Fruit fly (Drosophila melanogaster): ENCODE results near the gene primo-2.
A peak's percentile ranks its signal among the peaks of the same experiment; 100 is the strongest.

Gene primo-2

DNA sequence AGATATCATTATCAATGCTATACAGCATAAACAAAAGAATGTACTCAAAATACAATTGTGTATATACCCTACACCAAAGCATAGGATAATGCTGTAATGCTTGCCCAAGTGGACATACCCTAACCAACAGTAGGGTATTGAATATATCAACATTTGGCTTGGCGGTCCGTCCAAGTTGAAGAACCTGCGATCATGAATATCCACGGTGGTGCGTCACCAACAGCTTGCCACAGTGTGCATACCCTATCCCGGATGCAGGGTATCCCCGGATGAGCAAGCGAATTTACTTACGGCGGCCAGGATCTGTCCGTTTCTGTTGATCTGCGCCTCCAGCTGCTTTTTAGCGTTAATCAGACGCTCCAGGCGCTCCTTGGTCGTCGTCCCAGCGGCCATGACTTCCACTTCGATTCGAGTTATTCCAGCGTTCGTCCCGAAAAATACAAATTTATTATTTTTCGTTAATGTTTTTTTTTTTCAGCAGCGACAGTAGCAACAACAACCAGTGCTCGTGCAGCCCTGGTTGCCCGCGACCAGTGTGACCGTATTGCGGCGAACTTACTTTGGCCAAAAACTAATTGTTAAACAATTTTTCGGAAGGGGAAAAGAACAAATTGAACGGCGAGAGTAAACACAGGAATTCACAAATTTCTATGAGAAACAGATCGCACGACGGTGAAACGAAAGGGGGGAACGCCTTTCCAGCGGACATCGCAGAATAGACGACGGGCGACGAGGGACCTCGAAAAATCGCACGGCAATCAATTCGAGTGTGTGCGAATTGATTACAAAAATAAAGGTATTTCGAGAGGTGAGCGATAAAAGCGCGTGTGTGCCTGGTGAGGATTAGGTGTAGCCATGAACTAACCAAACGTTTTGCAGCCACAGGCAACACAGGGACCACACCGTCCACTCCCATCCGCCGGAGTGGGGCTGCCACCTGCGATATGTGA lies 35.2 kb downstream of the primo-2 start, which contains the start of the genes Lkb1 and CG9588 (continued):
- TF ChIP-seq usp (GFP tag; optimal IDR thresholded peaks at IDR 0.05) (no peak), dysf (GFP tag; IDR thresholded peaks at IDR 0.05) (peak; percentile 79), dati (GFP tag; IDR thresholded peaks at IDR 0.05) (peak; percentile 20; the same call in 1 of the 2 replicates), CG17361 (GFP tag; IDR thresholded peaks at IDR 0.05) (peak; percentile 33; the same call in 1 of the 3 replicates), H2.0 (GFP tag; IDR thresholded peaks at IDR 0.05) (peak; percentile 80), slp2 (GFP tag; optimal IDR thresholded peaks at IDR 0.05) (peak; percentile 35), Atf6 (GFP tag; IDR thresholded peaks at IDR 0.05) (peak; percentile 71), CG11504 (tag; optimal IDR thresholded peaks at IDR 0.05) (peak; percentile 17), CG14050 (GFP tag; IDR thresholded peaks at IDR 0.05) (peak; percentile 57; the same call in 2 of the 3 replicates), Ssrp (tag; optimal IDR thresholded peaks at IDR 0.05) (no peak), nmo (GFP tag; optimal IDR thresholded peaks at IDR 0.05) (peak; percentile 43), CG7357 (GFP tag; IDR thresholded peaks at IDR 0.05) (peak; percentile 72; the same call in 1 of the 3 replicates), CG13296 (GFP tag; optimal IDR thresholded peaks at IDR 0.05) (no peak), MESR4 (GFP tag; optimal IDR thresholded peaks at IDR 0.05) (peak; percentile 85), CG12769 (tag; optimal IDR thresholded peaks at IDR 0.05) (no peak), Lhr (GFP tag; optimal IDR thresholded peaks at IDR 0.05) (peak; percentile 11), Kr (GFP tag; optimal IDR thresholded peaks at IDR 0.05) (no peak), CG3163 (GFP tag; optimal IDR thresholded peaks at IDR 0.05) (no peak), ATbp (GFP tag; optimal IDR thresholded peaks at IDR 0.05) (no peak), Med (GFP tag) (peak; percentile 93), Dek (tag; optimal IDR thresholded peaks at IDR 0.05) (no peak), wek (GFP tag; optimal IDR thresholded peaks at IDR 0.05) (no peak), jigr1 (GFP tag; IDR thresholded peaks at IDR 0.05) (peak; percentile 79), Dip2 (GFP tag; IDR thresholded peaks at IDR 0.05) (no peak), CG10267 (tag; optimal IDR thresholded peaks at IDR 0.05) (peak; percentile 28), Rx (GFP tag; IDR thresholded peaks at IDR 0.05) (peak; percentile 87), sd (tag; optimal IDR thresholded peaks at IDR 0.05) (no peak), TFAM (GFP tag; optimal IDR thresholded peaks at IDR 0.05) (no peak), Xrp1 (GFP tag; IDR thresholded peaks at IDR 0.05) (peak; percentile 84), toy (GFP tag; IDR thresholded peaks at IDR 0.05) (peak; percentile 52; the same call in 1 of the 2 replicates), Deaf1 (tag; optimal IDR thresholded peaks at IDR 0.05) (no peak), CG16863 (GFP tag; optimal IDR thresholded peaks at IDR 0.05) (peak; percentile 62), Camta (GFP tag; optimal IDR thresholded peaks at IDR 0.05) (peak; percentile 12), CG7839 (tag; optimal IDR thresholded peaks at IDR 0.05) (peak; percentile 39), CG2712 (tag; optimal IDR thresholded peaks at IDR 0.05) (peak; percentile 39), CG10462 (GFP tag; optimal IDR thresholded peaks at IDR 0.05) (no peak), CG10959 (GFP tag; IDR thresholded peaks at IDR 0.05) (peak; percentile 70), Dfd (GFP tag; optimal IDR thresholded peaks at IDR 0.05) (no peak), CG7271 (tag; optimal IDR thresholded peaks at IDR 0.05) (no peak), br (optimal IDR thresholded peaks at IDR 0.05) (no peak), CrebB (tag; optimal IDR thresholded peaks at IDR 0.05) (no peak), Jarid2 (GFP tag; optimal IDR thresholded peaks at IDR 0.05) (no peak), CG34376 (GFP tag; optimal IDR thresholded peaks at IDR 0.05) (no peak), bbx (GFP tag; IDR thresholded peaks at IDR 0.05; ENCODE audit: partially characterized antibody) (no peak), Doc3 (GFP tag; IDR thresholded peaks at IDR 0.05; ENCODE audit: partially characterized antibody) (no peak), kah (GFP tag; optimal IDR thresholded peaks at IDR 0.05) (no peak), chn (GFP tag; optimal IDR thresholded peaks at IDR 0.05) (peak; percentile 49), ken (GFP tag; IDR thresholded peaks at IDR 0.05) (peak; percentile 81), zfh1 (GFP tag; IDR thresholded peaks at IDR 0.05) (peak; percentile 88)

Data from whole organism, embryonic.